Worm (Caenorhabditis elegans) whole organism, L2 larva: ENCODE data around the gene F10C1.3.
A peak's percentile ranks its signal among the peaks of the same experiment; 100 is the strongest.
"Not testable (repeated sequence)": the region's sequence is repeated elsewhere in the genome, so short reads cannot be mapped to it uniquely, and the experiment has no call there.

Source experiments
- R02D3.7 ChIP-seq: fragments of 150-350 bp; optimal IDR thresholded peaks from 2 replicates; lab custom pipeline; 2014; ENCODE audit warnings: missing biosample characterization, missing genetic modification characterization
- ZK546.5 ChIP-seq: sonication (generic microtip); optimal IDR thresholded peaks from 2 replicates; lab custom pipeline; 2017; ENCODE audit warnings: missing biosample characterization, missing genetic modification characterization
- ama-1 ChIP-seq: fragments of 150-350 bp; optimal IDR thresholded peaks from 2 replicates; lab custom pipeline; 2018; ENCODE audit warnings: inconsistent platforms
- blmp-1 ChIP-seq: sonication (generic microtip); optimal IDR thresholded peaks from 2 replicates; lab custom pipeline; 2017; ENCODE audit warnings: missing genetic modification characterization, mild to moderate bottlenecking, missing compliant biosample characterization, antibody characterized with exemption, moderate library complexity; ENCODE audit not compliant: insufficient read depth
- ceh-82 ChIP-seq: fragments of 150-350 bp; optimal IDR thresholded peaks from 2 replicates; lab custom pipeline; 2014; ENCODE audit warnings: missing biosample characterization, missing genetic modification characterization
- crh-2 ChIP-seq: sonication (generic microtip); optimal IDR thresholded peaks from 2 replicates; lab custom pipeline; 2017; ENCODE audit warnings: missing biosample characterization, missing genetic modification characterization
- dmd-4 ChIP-seq: sonication (generic microtip); optimal IDR thresholded peaks from 2 replicates; lab custom pipeline; 2017; ENCODE audit warnings: missing biosample characterization, missing genetic modification characterization
- egl-27 ChIP-seq: sonication (generic microtip); optimal IDR thresholded peaks from 3 replicates; lab custom pipeline; 2017; ENCODE audit warnings: missing biosample characterization, missing genetic modification reagents, missing genetic modification characterization
- elt-1 ChIP-seq: fragments of 150-350 bp; optimal IDR thresholded peaks from 2 replicates; lab custom pipeline; 2014; ENCODE audit warnings: missing biosample characterization, missing genetic modification characterization
- elt-3 ChIP-seq: sonication (generic microtip); optimal IDR thresholded peaks from 2 replicates; lab custom pipeline; 2017; ENCODE audit warnings: missing biosample characterization, missing genetic modification characterization
- fos-1 ChIP-seq: fragments of 150-350 bp; optimal IDR thresholded peaks from 2 replicates; lab custom pipeline; 2014; ENCODE audit warnings: missing biosample characterization, missing genetic modification characterization
- gmeb-1 ChIP-seq: fragments of 150-350 bp; optimal IDR thresholded peaks from 2 replicates; lab custom pipeline; 2014; ENCODE audit warnings: missing biosample characterization, missing genetic modification characterization
- lin-11 ChIP-seq: fragments of 150-350 bp; sonication (generic microtip); optimal IDR thresholded peaks from 2 replicates; lab custom pipeline; 2014; ENCODE audit warnings: missing biosample characterization, missing genetic modification characterization, inconsistent platforms, mixed read lengths
- lin-13 ChIP-seq: fragments of 150-350 bp; optimal IDR thresholded peaks from 2 replicates; lab custom pipeline; 2014; ENCODE audit warnings: missing biosample characterization, missing genetic modification reagents, missing genetic modification characterization
- mdl-1 ChIP-seq, 2 experiments: fragments of 150-350 bp in 1 of 2; sonication (generic microtip) in 1 of 2; optimal IDR thresholded peaks; 2 replicates each; lab custom pipeline; 2017; ENCODE audit warnings: missing biosample characterization in 2 of 2, missing genetic modification characterization in 2 of 2
- nhr-12 ChIP-seq: fragments of 150-350 bp; optimal IDR thresholded peaks from 2 replicates; lab custom pipeline; 2014; ENCODE audit warnings: missing biosample characterization, missing genetic modification characterization
- nhr-129 ChIP-seq: fragments of 150-350 bp; optimal IDR thresholded peaks from 2 replicates; lab custom pipeline; 2014; ENCODE audit warnings: missing biosample characterization, missing genetic modification characterization
- nhr-23 ChIP-seq: fragments of 150-350 bp; optimal IDR thresholded peaks from 2 replicates; lab custom pipeline; 2014; ENCODE audit warnings: missing biosample characterization, missing genetic modification reagents, missing genetic modification characterization
- nhr-237 ChIP-seq: fragments of 150-350 bp; optimal IDR thresholded peaks from 2 replicates; lab custom pipeline; 2014; ENCODE audit warnings: missing biosample characterization, missing genetic modification characterization
- nhr-6 ChIP-seq: fragments of 150-350 bp; optimal IDR thresholded peaks from 2 replicates; lab custom pipeline; 2014; ENCODE audit warnings: missing biosample characterization, missing genetic modification characterization
- nhr-77 ChIP-seq: fragments of 150-350 bp; optimal IDR thresholded peaks from 2 replicates; lab custom pipeline; 2014; ENCODE audit warnings: missing biosample characterization, missing genetic modification characterization
- peb-1 ChIP-seq: fragments of 150-350 bp; optimal IDR thresholded peaks from 2 replicates; lab custom pipeline; 2014; ENCODE audit warnings: missing biosample characterization, missing genetic modification characterization
- sem-4 ChIP-seq: fragments of 150-350 bp; optimal IDR thresholded peaks from 2 replicates; lab custom pipeline; 2014; ENCODE audit warnings: missing biosample characterization, missing genetic modification reagents, missing genetic modification characterization
- skn-1 ChIP-seq: sonication (generic microtip); optimal IDR thresholded peaks from 2 replicates; lab custom pipeline; 2017; ENCODE audit warnings: missing biosample characterization, missing genetic modification characterization
- sma-3 ChIP-seq: sonication (generic microtip); optimal IDR thresholded peaks from 2 replicates; lab custom pipeline; 2016; ENCODE audit warnings: missing genetic modification reagents, missing genetic modification characterization, missing compliant biosample characterization
- sma-9 ChIP-seq, 2 experiments: fragments of 150-350 bp in 1 of 2; sonication (generic microtip) in 1 of 2; optimal IDR thresholded peaks; 2 replicates each; lab custom pipeline; 2014 to 2016; ENCODE audit warnings: missing genetic modification characterization in 2 of 2, mild to moderate bottlenecking in 1 of 2, missing biosample characterization in 1 of 2, missing compliant biosample characterization in 1 of 2, missing genetic modification reagents in 1 of 2, moderate library complexity in 1 of 2
- snpc-4 ChIP-seq: fragments of 150-350 bp; optimal IDR thresholded peaks from 2 replicates; lab custom pipeline; 2014; ENCODE audit warnings: missing biosample characterization, missing genetic modification characterization
- unc-39 ChIP-seq: fragments of 150-350 bp; optimal IDR thresholded peaks from 2 replicates; lab custom pipeline; 2014; ENCODE audit warnings: missing biosample characterization, missing genetic modification characterization
- unc-62 ChIP-seq: fragments of 150-350 bp; optimal IDR thresholded peaks from 2 replicates; lab custom pipeline; 2014; ENCODE audit warnings: missing biosample characterization, missing genetic modification reagents, missing genetic modification characterization
- zag-1 ChIP-seq: fragments of 150-350 bp; optimal IDR thresholded peaks from 2 replicates; lab custom pipeline; 2014; ENCODE audit warnings: missing biosample characterization, missing genetic modification characterization
- ztf-1 ChIP-seq: fragments of 200-800 bp; sonication (Bioruptor generic); conservative IDR thresholded peaks from 2 replicates; pipeline ENCODE4 v1.3.6; 2022; ENCODE audit warnings: missing genetic modification characterization, missing compliant biosample characterization
- ztf-4 ChIP-seq: fragments of 150-350 bp; optimal IDR thresholded peaks from 2 replicates; lab custom pipeline; 2014; ENCODE audit warnings: missing biosample characterization, missing genetic modification characterization

F10C1.3 gene

ce11 chrII:5757656-5758055 is at the start of gene F10C1.3, which contains the start of gene F10C1.23:
Gene F10C1.3 (minus strand): TSS chrII:5757756.
Gene F10C1.23 (plus strand): TSS chrII:5758040.
- not testable (repeated sequence) for TF ChIP-seq skn-1; ceh-82 (tag; lab: Kevin White, UChicago); zag-1

- peak; percentile 17 for TF ChIP-seq crh-2 (tag; lab: Kevin White, UChicago)
- TF ChIP-seq unc-62 (GFP tag; lab: Kevin White, UChicago): no peak
- TF ChIP-seq R02D3.7 (tag; lab: Kevin White, UChicago): no peak
- TF ChIP-seq mdl-1 (tag; optimal IDR thresholded peaks at IDR 0.05; lab: Kevin White, UChicago): no peak
- peak; percentile 10 for TF ChIP-seq gmeb-1 (tag; lab: Kevin White, UChicago)
- no peak for TF ChIP-seq nhr-23 (tag; lab: Kevin White, UChicago)
- no peak for TF ChIP-seq nhr-12 (tag; lab: Kevin White, UChicago)
- peak; percentile 80 for TF ChIP-seq fos-1 (tag; lab: Kevin White, UChicago)
- TF ChIP-seq, all 48 proteins: peak for 3
These were observed 49.0 kb upstream of the F10C1.3 start for ce11 chrII:5806563-5806962.

- TF ChIP-seq lin-13 (GFP tag; lab: Kevin White, UChicago) (no peak), elt-1 (tag; lab: Kevin White, UChicago) (no peak), nhr-23 (tag; lab: Kevin White, UChicago) (no peak), sma-9 (GFP tag; optimal IDR thresholded peaks at IDR 0.05; lab: Kevin White, UChicago) (no peak), sma-9 (tag; optimal IDR thresholded peaks at IDR 0.05; lab: Kevin White, UChicago) (no peak), blmp-1 (tag; lab: Kevin White, UChicago) (no peak), nhr-129 (no peak), egl-27 (tag; lab: Kevin White, UChicago) (no peak), crh-2 (tag; lab: Kevin White, UChicago) (peak; percentile 17)
These were observed 47.7 kb upstream of the F10C1.3 start, which contains the start of gene K05F1.10 for ce11 chrII:5805303-5805702. Gene K05F1.10 (minus strand): TSS chrII:5805473.

ce11 chrII:5804288-5804687 is 46.7 kb upstream of the F10C1.3 start:
- TF ChIP-seq nhr-77 (tag; lab: Kevin White, UChicago): no peak
- no peak for TF ChIP-seq ztf-1 (GFP tag; lab: Robert Waterston, UW)
- TF ChIP-seq lin-11 (tag; lab: Kevin White, UChicago): no peak
- peak; percentile 29 for TF ChIP-seq fos-1 (tag; lab: Kevin White, UChicago)
- no peak for TF ChIP-seq ZK546.5

- TF ChIP-seq gmeb-1 (tag; lab: Kevin White, UChicago) (no peak), lin-11 (tag; lab: Kevin White, UChicago) (no peak), R02D3.7 (tag; lab: Kevin White, UChicago) (no peak), nhr-12 (tag; lab: Kevin White, UChicago) (no peak), elt-3 (tag; lab: Kevin White, UChicago) (no peak), sem-4 (tag; lab: Kevin White, UChicago) (no peak), peb-1 (tag; lab: Kevin White, UChicago) (no peak), ztf-1 (GFP tag; lab: Robert Waterston, UW) (no peak), mdl-1 (tag; optimal IDR thresholded peaks at IDR 0.05; lab: Kevin White, UChicago) (no peak), nhr-237 (tag; lab: Kevin White, UChicago) (no peak), fos-1 (tag; lab: Kevin White, UChicago) (no peak), unc-62 (GFP tag; lab: Kevin White, UChicago) (no peak), nhr-129 (no peak), sma-9 (GFP tag; optimal IDR thresholded peaks at IDR 0.05; lab: Kevin White, UChicago) (no peak), sma-9 (tag; optimal IDR thresholded peaks at IDR 0.05; lab: Kevin White, UChicago) (no peak), skn-1 (no peak), dmd-4 (tag; lab: Kevin White, UChicago) (no peak), unc-39 (tag; lab: Kevin White, UChicago) (no peak), ztf-4 (tag; lab: Kevin White, UChicago) (no peak)
- TF ChIP-seq, all 48 proteins: peak for 0
These were observed 43.5 kb upstream of the F10C1.3 start, which contains the start of the genes K05F1.9 and K05F1.1 for ce11 chrII:5801075-5801474. Gene K05F1.9 (minus strand): TSS chrII:5801175. Gene K05F1.1 (plus strand): TSS chrII:5801382.

DNA sequence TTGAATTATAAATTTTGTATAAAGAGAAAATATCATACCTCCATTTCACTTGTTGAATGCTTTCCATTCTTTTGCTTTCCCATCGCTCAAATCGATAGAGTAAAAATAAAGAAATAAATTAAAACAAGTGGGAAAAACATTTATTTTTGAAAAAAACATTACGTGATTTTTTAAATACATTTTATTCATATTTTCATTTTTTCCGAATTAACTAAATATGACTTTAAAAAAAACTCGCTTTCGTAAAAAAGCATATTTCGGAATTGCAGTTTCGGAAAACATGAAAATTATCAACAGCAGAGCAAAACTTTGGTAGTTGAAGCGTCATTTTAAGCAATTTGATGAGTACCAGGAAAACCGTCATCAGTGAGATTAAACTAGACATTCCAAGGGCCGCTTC is 42.0 kb upstream of the F10C1.3 start, which contains the start of gene K05F1.8:
TSS of gene K05F1.8 (minus strand) at position 101 of the 400 bp plus-strand sequence.
- no peak for TF ChIP-seq peb-1 (tag; lab: Kevin White, UChicago)
- no peak for TF ChIP-seq nhr-129
- no peak for TF ChIP-seq unc-39 (tag; lab: Kevin White, UChicago)
- TF ChIP-seq crh-2 (tag; lab: Kevin White, UChicago): no peak
- no peak for TF ChIP-seq ZK546.5
- TF ChIP-seq ztf-1 (GFP tag; lab: Robert Waterston, UW): no peak
- TF ChIP-seq ceh-82 (tag; lab: Kevin White, UChicago): no peak
- TF ChIP-seq elt-3 (tag; lab: Kevin White, UChicago): no peak
- TF ChIP-seq sma-3 (GFP tag; lab: Kevin White, UChicago): no peak
- no peak for TF ChIP-seq nhr-6 (tag; lab: Kevin White, UChicago)
- no peak for TF ChIP-seq ama-1 (lab: Kevin White, UChicago)
- no peak for TF ChIP-seq snpc-4 (tag; lab: Kevin White, UChicago)
- TF ChIP-seq lin-11 (tag; lab: Kevin White, UChicago): no peak
- TF ChIP-seq sem-4 (tag; lab: Kevin White, UChicago): no peak
